Worm (Caenorhabditis elegans) whole organism, late embryonic: ENCODE results near the gene ZC13.10.

ENCODE experiments used
- ama-1 ChIP-seq: fragments of 150-350 bp; optimal IDR thresholded peaks from 2 replicates; lab custom pipeline; 2014
- ceh-45 ChIP-seq: fragments of 200-800 bp; sonication (Bioruptor generic); IDR thresholded peaks from 2 replicates; pipeline ENCODE4 v1.3.6; 2022; ENCODE audit warnings: missing genetic modification reagents, missing genetic modification characterization, missing compliant biosample characterization
- pag-3 ChIP-seq: sonication (generic microtip); optimal IDR thresholded peaks from 2 replicates; lab custom pipeline; 2016; ENCODE audit warnings: missing compliant biosample characterization, missing genetic modification characterization, borderline replicate concordance
- pha-4 ChIP-seq: fragments of 150-350 bp; optimal IDR thresholded peaks from 2 replicates; lab custom pipeline; 2018; ENCODE audit warnings: missing biosample characterization, missing genetic modification reagents, missing genetic modification characterization
- unc-86 ChIP-seq: sonication (generic microtip); optimal IDR thresholded peaks from 2 replicates; lab custom pipeline; 2016; ENCODE audit warnings: missing genetic modification characterization, missing compliant biosample characterization

DNA sequence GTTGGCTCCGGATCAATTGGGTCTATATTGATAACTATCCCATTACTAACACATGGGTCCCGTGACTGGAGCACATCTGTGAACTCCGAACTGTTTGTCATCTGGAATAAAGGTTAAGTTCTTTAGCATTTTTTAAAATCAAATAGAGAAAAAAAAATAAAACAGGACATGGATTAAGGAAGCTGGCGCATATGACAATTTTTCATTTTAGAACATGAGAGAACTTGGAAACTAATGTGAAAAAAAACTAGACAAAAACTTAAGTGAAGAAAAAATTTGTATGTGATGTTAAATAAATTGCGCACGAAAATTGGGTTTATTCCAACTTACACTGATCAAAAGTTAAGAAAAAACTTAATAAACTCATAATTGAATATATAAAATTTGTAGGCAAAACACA lies 46.4 kb upstream of the ZC13.10 start, which contains the start of gene sms-2:
- TF ChIP-seq ceh-45 (GFP tag; lab: Robert Waterston, UW), result no peak
- TF ChIP-seq pag-3 (tag; lab: Kevin White, UChicago), result no peak
- no peak for TF ChIP-seq unc-86
- TF ChIP-seq ama-1 (lab: Kevin White, UChicago), result no peak
- TF ChIP-seq pha-4 (tag; lab: Kevin White, UChicago), result no peak
